Fruit fly (Drosophila melanogaster) whole organism: Measurements from ENCODE around the gene Plp.

Experiments
- CG8478 ChIP-seq: fragments of >200 bp; optimal IDR thresholded peaks from 2 replicates; lab custom pipeline; 2018; ENCODE audit warnings: inconsistent platforms
- Dll ChIP-seq: fragments of >200 bp; optimal IDR thresholded peaks from 2 replicates; lab custom pipeline; 2017
- EcR ChIP-seq, 2 experiments: fragments of >200 bp; optimal IDR thresholded peaks; 2 replicates each; lab custom pipeline; 2017; ENCODE audit warnings: missing biosample characterization in 2 of 2, missing genetic modification characterization in 2 of 2, missing genetic modification reagents in 2 of 2
- pan ChIP-seq: fragments of >200 bp; optimal IDR thresholded peaks from 2 replicates; lab custom pipeline; 2017
- psq ChIP-seq: fragments of >200 bp; optimal IDR thresholded peaks from 2 replicates; lab custom pipeline; 2017
- usp ChIP-seq: fragments of >200 bp; optimal IDR thresholded peaks from 2 replicates; lab custom pipeline; 2017; ENCODE audit warnings: missing biosample characterization, missing genetic modification characterization, mixed read lengths

The Plp gene

dm6 chr3L:15042470-15042869 lies 52.1 kb downstream of the Plp start, which contains the start of gene Rpn12R:
Rpn12R (minus strand) TSS chr3L:15042570.
- no peak for TF ChIP-seq pan (lab: Kevin White, UChicago)
- no peak for TF ChIP-seq CG8478 (lab: Kevin White, UChicago)
- no peak for TF ChIP-seq Dll (lab: Kevin White, UChicago)
- TF ChIP-seq EcR (GFP tag; optimal IDR thresholded peaks at IDR 0.05; lab: Kevin White, UChicago) = no peak
- no peak for TF ChIP-seq usp (GFP tag; lab: Kevin White, UChicago)
- no peak for TF ChIP-seq psq (lab: Kevin White, UChicago)

DNA sequence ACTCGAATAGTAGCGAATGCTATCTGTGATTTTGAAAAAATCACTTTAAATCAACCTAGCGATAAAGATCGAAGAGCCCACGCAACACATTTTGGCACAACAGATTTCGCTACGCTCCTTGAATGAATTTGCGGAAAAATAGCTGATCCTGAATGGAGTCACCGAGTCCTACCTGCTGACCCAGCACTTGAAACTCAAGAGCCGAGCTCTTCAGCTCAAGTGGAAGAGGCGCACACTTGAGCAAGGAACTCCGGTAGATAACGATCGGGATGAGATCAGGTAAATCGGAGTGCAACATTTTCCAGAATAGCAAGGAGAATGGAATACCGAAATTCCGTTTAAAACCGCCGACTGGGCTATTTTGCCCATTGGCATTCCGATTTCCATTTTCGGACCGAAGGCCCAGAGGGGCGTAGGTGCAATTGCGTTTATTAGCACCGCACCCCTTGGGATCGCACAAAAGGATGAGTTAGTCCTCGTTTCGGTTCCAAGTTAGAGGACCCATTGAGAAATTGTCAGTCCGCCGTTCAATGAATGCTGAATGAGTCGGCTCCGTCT lies 54.1 kb downstream of the Plp start:
- TF ChIP-seq pan (lab: Kevin White, UChicago) (no peak), CG8478 (lab: Kevin White, UChicago) (no peak), psq (lab: Kevin White, UChicago) (no peak), usp (GFP tag; lab: Kevin White, UChicago) (no peak), EcR (GFP tag; optimal IDR thresholded peaks at IDR 0.05; lab: Kevin White, UChicago) (no peak), Dll (lab: Kevin White, UChicago) (no peak)

- no peak for TF ChIP-seq CG8478 (lab: Kevin White, UChicago)
- TF ChIP-seq pan (lab: Kevin White, UChicago) = no peak
- TF ChIP-seq psq (lab: Kevin White, UChicago) = no peak
- TF ChIP-seq Dll (lab: Kevin White, UChicago) = no peak
- no peak for TF ChIP-seq usp (GFP tag; lab: Kevin White, UChicago)
- TF ChIP-seq EcR (GFP tag; optimal IDR thresholded peaks at IDR 0.05; lab: Kevin White, UChicago) = no peak
Observed at dm6 chr3L:15039510-15039909, 55.0 kb downstream of the Plp start.

dm6 chr3L:15035585-15035984 lies 58.9 kb downstream of the Plp start:
- TF ChIP-seq pan (lab: Kevin White, UChicago) (no peak), EcR (GFP tag; optimal IDR thresholded peaks at IDR 0.05; lab: Kevin White, UChicago) (no peak), psq (lab: Kevin White, UChicago) (no peak), CG8478 (lab: Kevin White, UChicago) (no peak), usp (GFP tag; lab: Kevin White, UChicago) (no peak), Dll (lab: Kevin White, UChicago) (no peak)

dm6 chr3L:15034714-15035076 lies 59.8 kb downstream of the Plp start:
- no peak for TF ChIP-seq EcR (GFP tag; optimal IDR thresholded peaks at IDR 0.05; lab: Kevin White, UChicago)

dm6 chr3L:15034061-15034713 lies 60.3 kb downstream of the Plp start:
- TF ChIP-seq Dll (lab: Kevin White, UChicago) = no peak

DNA sequence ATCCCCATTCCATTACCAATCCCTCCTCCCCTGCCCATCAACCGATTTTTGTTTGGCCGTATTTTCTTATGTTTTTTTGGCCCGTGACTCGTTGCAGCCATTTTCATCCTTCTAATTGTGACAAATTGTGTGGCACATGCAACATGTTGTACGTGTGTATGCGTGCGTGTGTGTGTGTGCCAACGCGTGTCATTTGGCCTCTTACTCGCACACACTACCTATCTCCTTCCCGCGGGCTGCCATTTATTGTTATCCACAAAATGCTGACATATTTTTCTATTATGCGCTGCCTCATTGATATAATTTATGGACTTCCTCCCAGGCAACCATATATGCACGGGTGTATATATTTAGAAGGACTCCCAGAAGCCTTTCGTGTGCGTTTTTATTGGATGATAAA lies 62.8 kb downstream of the Plp start:
- no peak for TF ChIP-seq psq (lab: Kevin White, UChicago)
- TF ChIP-seq usp (GFP tag; lab: Kevin White, UChicago) = no peak
- no peak for TF ChIP-seq Dll (lab: Kevin White, UChicago)
- no peak for TF ChIP-seq EcR (GFP tag; optimal IDR thresholded peaks at IDR 0.05; lab: Kevin White, UChicago)
- no peak for TF ChIP-seq pan (lab: Kevin White, UChicago)
- TF ChIP-seq CG8478 (lab: Kevin White, UChicago) = no peak

- no peak for TF ChIP-seq psq (lab: Kevin White, UChicago)
- TF ChIP-seq CG8478 (lab: Kevin White, UChicago) = no peak
- no peak for TF ChIP-seq usp (GFP tag; lab: Kevin White, UChicago)
- no peak for TF ChIP-seq EcR (GFP tag; optimal IDR thresholded peaks at IDR 0.05; lab: Kevin White, UChicago)
- no peak for TF ChIP-seq Dll (lab: Kevin White, UChicago)
- no peak for TF ChIP-seq pan (lab: Kevin White, UChicago)
Observed at dm6 chr3L:15023192-15023591, 71.3 kb downstream of the Plp start, which contains the start of gene CG32148. CG32148 (plus strand) TSS chr3L:15023492.

dm6 chr3L:15021008-15021407 lies 73.5 kb downstream of the Plp start:
- TF ChIP-seq CG8478 (lab: Kevin White, UChicago) = no peak
- no peak for TF ChIP-seq pan (lab: Kevin White, UChicago)
- TF ChIP-seq Dll (lab: Kevin White, UChicago) = no peak
- no peak for TF ChIP-seq psq (lab: Kevin White, UChicago)
- no peak for TF ChIP-seq usp (GFP tag; lab: Kevin White, UChicago)
- TF ChIP-seq EcR (GFP tag; optimal IDR thresholded peaks at IDR 0.05; lab: Kevin White, UChicago) = no peak
